Fruit fly (Drosophila melanogaster) whole organism, prepupa: Measurements from ENCODE around the gene CG18649.

Experiments used
- Blimp-1 ChIP-seq: fragments of 200-800 bp; sonication (Bioruptor generic); optimal IDR thresholded peaks from 3 replicates; lab custom pipeline; 2017; ENCODE audit warnings: missing biosample characterization, missing genetic modification characterization, mild to moderate bottlenecking, moderate library complexity, missing genetic modification reagents
- CG10631 ChIP-seq: fragments of 200-800 bp; sonication (Bioruptor generic); optimal IDR thresholded peaks from 2 replicates; lab custom pipeline; 2016; ENCODE audit warnings: missing biosample characterization, missing genetic modification characterization
- CG11294 ChIP-seq: fragments of 200-800 bp; sonication (Bioruptor generic); IDR thresholded peaks from 2 replicates; pipeline ENCODE4 v1.3.6; 2022; ENCODE audit warnings: missing biosample characterization, missing genetic modification characterization
- CG11762 ChIP-seq: fragments of 200-800 bp; sonication (Bioruptor generic); optimal IDR thresholded peaks from 3 replicates; lab custom pipeline; 2016; ENCODE audit warnings: missing biosample characterization, missing genetic modification characterization; ENCODE audit not compliant: insufficient read depth
- CG15336 ChIP-seq: fragments of 200-800 bp; sonication (Bioruptor generic); IDR thresholded peaks from 2 replicates; pipeline ENCODE4 v1.3.6; 2022; ENCODE audit warnings: missing biosample characterization, missing genetic modification characterization
- CG1621 ChIP-seq: fragments of 200-800 bp; sonication (Bioruptor generic); optimal IDR thresholded peaks from 3 replicates; lab custom pipeline; 2018; ENCODE audit warnings: missing biosample characterization, mild to moderate bottlenecking, missing genetic modification characterization
- CG16779 ChIP-seq: fragments of 200-800 bp; sonication (Bioruptor generic); optimal IDR thresholded peaks from 3 replicates; lab custom pipeline; 2017; ENCODE audit warnings: missing biosample characterization, mild to moderate bottlenecking, missing genetic modification characterization
- CG3032 ChIP-seq: fragments of 200-800 bp; optimal IDR thresholded peaks from 2 replicates; lab custom pipeline; 2019; ENCODE audit warnings: missing biosample characterization, mild to moderate bottlenecking, missing genetic modification characterization, moderate library complexity
- CG31627 ChIP-seq: fragments of 200-800 bp; sonication (Bioruptor generic); optimal IDR thresholded peaks from 3 replicates; lab custom pipeline; 2016; ENCODE audit warnings: missing biosample characterization, missing genetic modification characterization
- CG32006 ChIP-seq: fragments of 200-800 bp; sonication (Bioruptor generic); optimal IDR thresholded peaks from 3 replicates; lab custom pipeline; 2017; ENCODE audit warnings: missing biosample characterization, mild to moderate bottlenecking, missing genetic modification characterization
- CG34406 ChIP-seq: fragments of 200-800 bp; sonication (Bioruptor generic); optimal IDR thresholded peaks from 3 replicates; lab custom pipeline; 2016; ENCODE audit warnings: missing biosample characterization, missing genetic modification characterization
- CG3919 ChIP-seq: fragments of 200-800 bp; sonication (Bioruptor generic); optimal IDR thresholded peaks from 3 replicates; lab custom pipeline; 2016; ENCODE audit warnings: missing biosample characterization, missing genetic modification characterization
- CG4318 ChIP-seq: fragments of 200-800 bp; sonication (Bioruptor generic); optimal IDR thresholded peaks from 3 replicates; lab custom pipeline; 2017; ENCODE audit warnings: missing biosample characterization, mild to moderate bottlenecking, missing genetic modification characterization
- CG6163 ChIP-seq: fragments of 200-800 bp; sonication (Bioruptor generic); IDR thresholded peaks from 3 replicates; pipeline ENCODE4 v1.3.6; 2022; ENCODE audit warnings: missing biosample characterization, missing genetic modification characterization
- CG6276 ChIP-seq: fragments of 200-800 bp; sonication (Bioruptor generic); optimal IDR thresholded peaks from 2 replicates; lab custom pipeline; 2017; ENCODE audit warnings: missing biosample characterization, mild to moderate bottlenecking, missing genetic modification characterization
- CG6808 ChIP-seq: fragments of 200-800 bp; sonication (Bioruptor generic); optimal IDR thresholded peaks from 3 replicates; lab custom pipeline; 2017; ENCODE audit warnings: missing biosample characterization, missing genetic modification characterization, mild to moderate bottlenecking, moderate library complexity, missing genetic modification reagents
- CG6854 ChIP-seq: fragments of 200-800 bp; sonication (Bioruptor generic); optimal IDR thresholded peaks from 2 replicates; lab custom pipeline; 2017; ENCODE audit warnings: missing biosample characterization, mild to moderate bottlenecking, missing genetic modification characterization
- CG7368 ChIP-seq: fragments of 200-800 bp; sonication (Bioruptor generic); optimal IDR thresholded peaks from 3 replicates; lab custom pipeline; 2016; ENCODE audit warnings: missing biosample characterization, missing genetic modification characterization
- CG8119 ChIP-seq: fragments of 200-800 bp; sonication (Bioruptor generic); IDR thresholded peaks from 3 replicates; pipeline ENCODE4 v1.3.6; 2022; ENCODE audit warnings: missing biosample characterization, missing genetic modification characterization
- Eip75B ChIP-seq: fragments of 200-800 bp; sonication (Bioruptor generic); optimal IDR thresholded peaks from 3 replicates; lab custom pipeline; 2016; ENCODE audit warnings: missing biosample characterization, missing genetic modification characterization
- Eip78C ChIP-seq: fragments of 200-800 bp; sonication (Bioruptor generic); peaks from one replicate; lab custom pipeline; 2016; ENCODE audit warnings: missing biosample characterization, missing genetic modification characterization
- Ets21C ChIP-seq: fragments of 200-800 bp; sonication (Bioruptor generic); optimal IDR thresholded peaks from 3 replicates; lab custom pipeline; 2016; ENCODE audit warnings: missing biosample characterization, missing genetic modification characterization
- Ets96B ChIP-seq: fragments of 200-800 bp; optimal IDR thresholded peaks from 2 replicates; lab custom pipeline; 2019; ENCODE audit warnings: missing biosample characterization, mild to moderate bottlenecking, missing genetic modification characterization, moderate library complexity
- Gug ChIP-seq: fragments of 200-800 bp; sonication (Bioruptor generic); IDR thresholded peaks from 2 replicates; pipeline ENCODE4 v1.3.6; 2022; ENCODE audit warnings: missing biosample characterization, missing genetic modification characterization
- Hr38 ChIP-seq: sonication (Bioruptor generic); optimal IDR thresholded peaks from 2 replicates; lab custom pipeline; 2016; ENCODE audit warnings: missing biosample characterization, missing genetic modification characterization
- Hr39 ChIP-seq: fragments of 200-800 bp; sonication (Bioruptor generic); optimal IDR thresholded peaks from 2 replicates; lab custom pipeline; 2016; ENCODE audit warnings: missing biosample characterization, missing genetic modification characterization
- Hr4 ChIP-seq: fragments of 200-800 bp; sonication (Bioruptor generic); optimal IDR thresholded peaks from 3 replicates; lab custom pipeline; 2016; ENCODE audit warnings: missing biosample characterization, missing genetic modification characterization
- Lpt ChIP-seq: fragments of 200-800 bp; sonication (Bioruptor generic); optimal IDR thresholded peaks from 3 replicates; lab custom pipeline; 2016; ENCODE audit warnings: missing biosample characterization, missing genetic modification characterization
- OdsH ChIP-seq: fragments of 200-800 bp; sonication (Bioruptor generic); optimal IDR thresholded peaks from 3 replicates; lab custom pipeline; 2016; ENCODE audit warnings: missing biosample characterization, missing genetic modification characterization
- Sox102F ChIP-seq: fragments of 200-800 bp; sonication (Bioruptor generic); optimal IDR thresholded peaks from 2 replicates; lab custom pipeline; 2016; ENCODE audit warnings: missing biosample characterization, mild to moderate bottlenecking, missing genetic modification characterization
- Sox15 ChIP-seq: fragments of 200-800 bp; sonication (Bioruptor generic); optimal IDR thresholded peaks from 3 replicates; lab custom pipeline; 2016; ENCODE audit warnings: missing biosample characterization, missing genetic modification characterization
- achi ChIP-seq: fragments of 200-800 bp; sonication (Bioruptor generic); optimal IDR thresholded peaks from 3 replicates; lab custom pipeline; 2016; ENCODE audit warnings: missing biosample characterization, missing genetic modification characterization
- acj6 ChIP-seq: fragments of 200-800 bp; sonication (Bioruptor generic); optimal IDR thresholded peaks from 3 replicates; lab custom pipeline; 2016; ENCODE audit warnings: missing biosample characterization, missing genetic modification characterization
- cyc ChIP-seq: fragments of 200-800 bp; sonication (Bioruptor generic); optimal IDR thresholded peaks from 3 replicates; lab custom pipeline; 2016; ENCODE audit warnings: missing biosample characterization, missing genetic modification characterization
- dac ChIP-seq: fragments of 200-800 bp; sonication (Bioruptor generic); optimal IDR thresholded peaks from 2 replicates; lab custom pipeline; 2017; ENCODE audit warnings: missing biosample characterization, mild to moderate bottlenecking, missing genetic modification characterization
- dsx ChIP-seq: fragments of 200-800 bp; optimal IDR thresholded peaks from 3 replicates; lab custom pipeline; 2019; ENCODE audit warnings: missing biosample characterization, mild to moderate bottlenecking, missing genetic modification characterization, moderate library complexity; ENCODE audit not compliant: poor library complexity, severe bottlenecking
- esn ChIP-seq: fragments of 200-800 bp; sonication (Bioruptor generic); optimal IDR thresholded peaks from 2 replicates; lab custom pipeline; 2016; ENCODE audit warnings: missing biosample characterization, mild to moderate bottlenecking, missing genetic modification characterization, moderate library complexity
- fd59A ChIP-seq: fragments of 200-800 bp; sonication (Bioruptor generic); optimal IDR thresholded peaks from 2 replicates; lab custom pipeline; 2017; ENCODE audit warnings: missing biosample characterization, mild to moderate bottlenecking, missing genetic modification characterization, missing genetic modification reagents
- fd85E ChIP-seq: fragments of 200-800 bp; sonication (Bioruptor generic); optimal IDR thresholded peaks from 3 replicates; lab custom pipeline; 2016; ENCODE audit warnings: missing biosample characterization, missing genetic modification characterization
- fkh ChIP-seq: fragments of 200-800 bp; sonication (Bioruptor generic); optimal IDR thresholded peaks from 3 replicates; lab custom pipeline; 2017; ENCODE audit warnings: missing biosample characterization, mild to moderate bottlenecking, missing genetic modification characterization, moderate library complexity
- lz ChIP-seq: fragments of 200-800 bp; sonication (Bioruptor generic); optimal IDR thresholded peaks from 3 replicates; lab custom pipeline; 2016; ENCODE audit warnings: missing biosample characterization, missing genetic modification characterization
- net ChIP-seq: fragments of 200-800 bp; sonication (Bioruptor generic); optimal IDR thresholded peaks from 3 replicates; lab custom pipeline; 2016; ENCODE audit warnings: missing biosample characterization, missing genetic modification characterization
- pdm3 ChIP-seq: fragments of 200-800 bp; sonication (Bioruptor generic); optimal IDR thresholded peaks from 3 replicates; lab custom pipeline; 2016; ENCODE audit warnings: missing biosample characterization, missing genetic modification characterization
- salr ChIP-seq, 2 experiments: fragments of 200-800 bp; sonication (Bioruptor generic); optimal IDR thresholded peaks; 3 replicates each; lab custom pipeline; 2016 to 2018; ENCODE audit warnings: missing biosample characterization in 2 of 2, missing genetic modification characterization in 2 of 2, mild to moderate bottlenecking in 1 of 2
- spab ChIP-seq: fragments of 200-800 bp; sonication (Bioruptor generic); optimal IDR thresholded peaks from 2 replicates; lab custom pipeline; 2017; ENCODE audit warnings: missing biosample characterization, mild to moderate bottlenecking, missing genetic modification characterization, missing genetic modification reagents

Gene CG18649

dm6 chr3L:15011638-15012335, 42.1 kb downstream of the CG18649 start (continued):
- peak; percentile 75 for TF ChIP-seq spab (GFP tag; lab: Kevin White, UChicago)
- TF ChIP-seq lz (GFP tag; lab: Kevin White, UChicago): peak; percentile 55
- peak; percentile 77 for TF ChIP-seq net (GFP tag; lab: Kevin White, UChicago)
- peak; percentile 77 for TF ChIP-seq pdm3
- TF ChIP-seq CG15336 (GFP tag; lab: Robert Waterston, UW): peak; percentile 87
- TF ChIP-seq fd85E (GFP tag; lab: Kevin White, UChicago): no peak
- no peak for TF ChIP-seq CG6854
- TF ChIP-seq CG6163 (GFP tag; lab: Robert Waterston, UW): peak; percentile 87
- TF ChIP-seq CG16779: peak; percentile 64
- TF ChIP-seq Gug (GFP tag; lab: Robert Waterston, UW): peak; percentile 81
- no peak for TF ChIP-seq dac (GFP tag; lab: Kevin White, UChicago)
- TF ChIP-seq CG4318 (GFP tag; lab: Kevin White, UChicago): peak; percentile 38
- TF ChIP-seq Blimp-1 (GFP tag; lab: Kevin White, UChicago): no peak
- TF ChIP-seq Sox15 (GFP tag; lab: Kevin White, UChicago): peak; percentile 41
- TF ChIP-seq CG32006: peak; percentile 83
- TF ChIP-seq Lpt (GFP tag; lab: Kevin White, UChicago): peak; percentile 63
- TF ChIP-seq Ets96B (tag; lab: Kevin White, UChicago): peak; percentile 88
- peak; percentile 76 for TF ChIP-seq CG34406
- TF ChIP-seq fd59A (GFP tag; lab: Kevin White, UChicago): peak; percentile 54
- TF ChIP-seq CG10631 (GFP tag; lab: Kevin White, UChicago): peak; percentile 79
- peak; percentile 87 for TF ChIP-seq CG8119 (GFP tag; lab: Robert Waterston, UW)
- TF ChIP-seq OdsH (GFP tag; lab: Kevin White, UChicago): peak; percentile 82
- peak; percentile 66 for TF ChIP-seq CG3919
- peak; percentile 94 for TF ChIP-seq Eip78C
- peak; percentile 78 for TF ChIP-seq achi
- TF ChIP-seq fkh: no peak
- TF ChIP-seq CG1621 (tag; lab: Kevin White, UChicago): peak; percentile 64
- TF ChIP-seq, all 60 proteins: peak for 52

- no peak for TF ChIP-seq CG7368 (GFP tag; lab: Kevin White, UChicago)
- no peak for TF ChIP-seq Hr38 (GFP tag; lab: Kevin White, UChicago)
- no peak for TF ChIP-seq CG32006
- TF ChIP-seq, all 60 proteins: peak for 0
Observed at dm6 chr3L:15011142-15011541, 42.8 kb downstream of the CG18649 start.

dm6 chr3L:15010601-15011000, 43.3 kb downstream of the CG18649 start:
- no peak for TF ChIP-seq esn (GFP tag; lab: Kevin White, UChicago)
- no peak for TF ChIP-seq cyc (GFP tag; lab: Kevin White, UChicago)
- TF ChIP-seq Eip75B (GFP tag; lab: Kevin White, UChicago): no peak
- no peak for TF ChIP-seq CG3032
- TF ChIP-seq Blimp-1 (GFP tag; lab: Kevin White, UChicago): peak; percentile 92
- TF ChIP-seq CG11294 (GFP tag; lab: Robert Waterston, UW): no peak
- no peak for TF ChIP-seq CG16779
- TF ChIP-seq CG7368 (GFP tag; lab: Kevin White, UChicago): no peak
- peak; percentile 27 for TF ChIP-seq Eip78C
- no peak for TF ChIP-seq CG11762 (GFP tag; lab: Kevin White, UChicago)
- TF ChIP-seq Hr38 (GFP tag; lab: Kevin White, UChicago): no peak

- no peak for TF ChIP-seq dsx (GFP tag; lab: Kevin White, UChicago)
- TF ChIP-seq Hr4 (GFP tag; lab: Kevin White, UChicago): peak; percentile 22
- TF ChIP-seq acj6 (GFP tag; lab: Kevin White, UChicago): no peak
- TF ChIP-seq Eip78C: peak; percentile 62
- TF ChIP-seq fkh: no peak
- TF ChIP-seq CG32006: peak; percentile 37
- TF ChIP-seq Sox102F (GFP tag; lab: Kevin White, UChicago): no peak
- TF ChIP-seq CG16779: no peak
- TF ChIP-seq CG6808: no peak
- no peak for TF ChIP-seq CG6276 (GFP tag; lab: Kevin White, UChicago)
- no peak for TF ChIP-seq CG31627 (GFP tag; lab: Kevin White, UChicago)
- no peak for TF ChIP-seq Hr38 (GFP tag; lab: Kevin White, UChicago)
- TF ChIP-seq Hr39: no peak
- no peak for TF ChIP-seq spab (GFP tag; lab: Kevin White, UChicago)
- no peak for TF ChIP-seq CG6854
- TF ChIP-seq salr (GFP tag; optimal IDR thresholded peaks at IDR 0.05; lab: Kevin White, UChicago): no peak
- TF ChIP-seq Ets21C (GFP tag; lab: Kevin White, UChicago): no peak
Observed at dm6 chr3L:15009681-15010080, 44.3 kb downstream of the CG18649 start.
